Worm (Caenorhabditis elegans) whole organism, early embryonic: ENCODE results near the gene fzr-1.

Experiments used
- B0310.2 ChIP-seq: sonication (generic microtip); optimal IDR thresholded peaks from 2 replicates; lab custom pipeline; 2016; ENCODE audit warnings: mild to moderate bottlenecking, missing genetic modification characterization, missing compliant biosample characterization
- F13C5.2 ChIP-seq: sonication (generic microtip); optimal IDR thresholded peaks from 2 replicates; lab custom pipeline; 2017; ENCODE audit warnings: mild to moderate bottlenecking, missing genetic modification characterization, inconsistent platforms, missing compliant biosample characterization
- aly-1 ChIP-seq: sonication (generic microtip); optimal IDR thresholded peaks from 2 replicates; lab custom pipeline; 2016; ENCODE audit warnings: missing genetic modification characterization, missing compliant biosample characterization
- ama-1 ChIP-seq: fragments of 150-350 bp; optimal IDR thresholded peaks from 2 replicates; lab custom pipeline; 2014
- ceh-13 ChIP-seq: fragments of 200-800 bp; sonication (Bioruptor generic); optimal IDR thresholded peaks from 2 replicates; lab custom pipeline; 2018; ENCODE audit warnings: mild to moderate bottlenecking, missing genetic modification characterization, missing compliant biosample characterization
- ceh-36 ChIP-seq: sonication (generic microtip); optimal IDR thresholded peaks from 2 replicates; lab custom pipeline; 2016; ENCODE audit warnings: missing genetic modification characterization, inconsistent platforms, missing compliant biosample characterization
- ets-7 ChIP-seq: sonication (generic microtip); optimal IDR thresholded peaks from 2 replicates; lab custom pipeline; 2016; ENCODE audit warnings: missing genotype, missing genetic modification characterization, missing compliant biosample characterization
- flt-1 ChIP-seq: fragments of 200-800 bp; sonication (Bioruptor generic); IDR thresholded peaks from 2 replicates; pipeline ENCODE4 v1.3.6; 2022; ENCODE audit warnings: missing genetic modification characterization, missing compliant biosample characterization
- hmbx-1 ChIP-seq: sonication (generic microtip); optimal IDR thresholded peaks from 2 replicates; lab custom pipeline; 2016; ENCODE audit warnings: mild to moderate bottlenecking, missing genetic modification characterization, missing compliant biosample characterization
- hmg-4 ChIP-seq: fragments of 200-800 bp; sonication (Bioruptor generic); optimal IDR thresholded peaks from 2 replicates; lab custom pipeline; 2018; ENCODE audit warnings: mild to moderate bottlenecking, missing genetic modification characterization, missing compliant biosample characterization
- hnd-1 ChIP-seq: sonication (generic microtip); optimal IDR thresholded peaks from 2 replicates; lab custom pipeline; 2016; ENCODE audit warnings: missing genetic modification characterization, missing compliant biosample characterization
- pes-1 ChIP-seq: fragments of 200-800 bp; sonication (Bioruptor generic); IDR thresholded peaks from 2 replicates; pipeline ENCODE4 v1.3.6; 2022; ENCODE audit warnings: missing genetic modification reagents, missing genetic modification characterization, missing compliant biosample characterization
- scrt-1 ChIP-seq: fragments of 200-800 bp; sonication (Bioruptor generic); IDR thresholded peaks from 2 replicates; pipeline ENCODE4 v1.3.6; 2022; ENCODE audit warnings: missing genetic modification characterization, missing compliant biosample characterization
- sea-1 ChIP-seq: fragments of 200-800 bp; sonication (Bioruptor generic); conservative IDR thresholded peaks from 2 replicates; pipeline ENCODE4 v1.3.6; 2022; ENCODE audit warnings: missing genetic modification characterization, missing compliant biosample characterization
- tbx-11 ChIP-seq: fragments of 200-800 bp; sonication (Bioruptor generic); IDR thresholded peaks from 2 replicates; pipeline ENCODE4 v1.3.6; 2022; ENCODE audit warnings: missing genetic modification characterization, missing compliant biosample characterization
- tbx-37 ChIP-seq: fragments of 200-800 bp; sonication (Bioruptor generic); conservative IDR thresholded peaks from 2 replicates; pipeline ENCODE4 v1.3.6; 2022; ENCODE audit warnings: missing genetic modification reagents, missing genetic modification characterization, missing compliant biosample characterization
- tra-4 ChIP-seq: sonication (generic microtip); optimal IDR thresholded peaks from 2 replicates; lab custom pipeline; 2017; ENCODE audit warnings: missing genetic modification characterization, missing compliant biosample characterization

fzr-1 gene

DNA sequence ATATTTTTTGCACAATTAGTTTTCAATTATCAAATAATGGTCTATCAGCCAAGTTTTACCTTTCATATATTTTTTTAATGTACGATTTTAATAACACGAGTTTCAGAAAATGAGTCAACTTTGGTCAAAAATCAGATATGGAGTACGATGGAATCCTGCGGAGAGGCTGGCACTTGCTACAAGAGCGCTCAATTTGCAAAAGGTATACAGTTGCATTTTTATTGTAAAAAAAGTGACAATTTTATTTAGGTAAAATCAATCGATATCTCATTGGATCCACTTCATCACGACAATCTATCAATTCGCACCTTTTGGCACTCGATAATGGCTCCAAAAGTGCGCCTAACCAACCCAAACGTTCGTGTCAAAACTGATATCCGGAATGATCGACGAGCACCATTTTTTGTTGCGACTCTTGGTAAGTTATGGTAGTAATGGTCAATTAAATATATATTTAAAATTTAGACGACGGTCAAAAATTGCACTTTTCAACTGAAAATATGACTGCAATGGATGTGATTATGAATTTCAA is 46.7 kb downstream of the fzr-1 start, which contains the start of gene mrpl-53:
Gene mrpl-53, plus strand, starts transcription at position 107 of the 532 bp plus-strand sequence.
- no peak for TF ChIP-seq aly-1 (tag; lab: Kevin White, UChicago)
- no peak for TF ChIP-seq tbx-37 (GFP tag; lab: Robert Waterston, UW)
- TF ChIP-seq pes-1 (GFP tag; lab: Robert Waterston, UW): no peak
- TF ChIP-seq B0310.2 (tag; lab: Kevin White, UChicago): no peak
- no peak for TF ChIP-seq flt-1 (GFP tag; lab: Robert Waterston, UW)
- no peak for TF ChIP-seq tbx-11
- TF ChIP-seq tra-4 (tag; lab: Kevin White, UChicago): no peak
- no peak for TF ChIP-seq ama-1
- no peak for TF ChIP-seq ceh-36 (tag; lab: Kevin White, UChicago)

- no peak for TF ChIP-seq hnd-1 (tag; lab: Kevin White, UChicago)
- no peak for TF ChIP-seq ceh-36 (tag; lab: Kevin White, UChicago)
- no peak for TF ChIP-seq F13C5.2 (tag; lab: Kevin White, UChicago)
- no peak for TF ChIP-seq sea-1 (GFP tag; lab: Robert Waterston, UW)
- no peak for TF ChIP-seq scrt-1 (GFP tag; lab: Robert Waterston, UW)
- TF ChIP-seq ets-7 (tag; lab: Kevin White, UChicago): no peak
- TF ChIP-seq hmg-4 (GFP tag; lab: Kevin White, UChicago): no peak
- TF ChIP-seq tbx-37 (GFP tag; lab: Robert Waterston, UW): no peak
- no peak for TF ChIP-seq tbx-11
- no peak for TF ChIP-seq aly-1 (tag; lab: Kevin White, UChicago)
- TF ChIP-seq B0310.2 (tag; lab: Kevin White, UChicago): no peak
- TF ChIP-seq tra-4 (tag; lab: Kevin White, UChicago): no peak
- TF ChIP-seq ceh-13 (GFP tag; lab: Kevin White, UChicago): no peak
- no peak for TF ChIP-seq ama-1
- TF ChIP-seq flt-1 (GFP tag; lab: Robert Waterston, UW): no peak
- TF ChIP-seq hmbx-1 (tag; lab: Kevin White, UChicago): no peak
- no peak for TF ChIP-seq pes-1 (GFP tag; lab: Robert Waterston, UW)
These were observed 47.9 kb downstream of the fzr-1 start, which contains the start of gene E02H1.6 for ce11 chrII:9596401-9596800. E02H1.6 (plus strand) TSS chrII:9596701.

DNA sequence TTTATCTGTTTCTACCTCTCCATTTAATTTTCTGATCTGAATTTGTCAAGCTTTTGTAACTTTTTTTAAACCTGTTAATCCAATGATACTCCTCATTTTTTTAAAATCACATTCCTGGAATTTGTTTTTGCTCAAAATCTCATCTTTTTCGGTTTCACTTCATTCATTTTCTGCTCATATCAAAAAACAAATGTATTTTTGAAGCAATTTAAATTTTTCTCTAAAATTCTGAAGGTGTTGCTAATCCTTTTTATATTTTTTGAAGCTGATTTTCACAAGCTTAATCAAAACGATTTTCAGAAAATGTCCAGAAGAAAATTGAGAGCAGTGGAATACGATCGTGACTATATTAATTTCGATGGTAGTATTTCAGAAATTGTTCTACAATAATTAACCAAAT is 49.3 kb downstream of the fzr-1 start, which contains the start of gene E02H1.5:
Gene E02H1.5, plus strand, starts transcription at position 301 of the 400 bp plus-strand sequence.
- TF ChIP-seq sea-1 (GFP tag; lab: Robert Waterston, UW): no peak
- no peak for TF ChIP-seq hnd-1 (tag; lab: Kevin White, UChicago)
- TF ChIP-seq tbx-11: no peak
- no peak for TF ChIP-seq flt-1 (GFP tag; lab: Robert Waterston, UW)
- no peak for TF ChIP-seq tra-4 (tag; lab: Kevin White, UChicago)
- TF ChIP-seq hmg-4 (GFP tag; lab: Kevin White, UChicago): no peak
- no peak for TF ChIP-seq ama-1
- TF ChIP-seq aly-1 (tag; lab: Kevin White, UChicago): no peak
- TF ChIP-seq F13C5.2 (tag; lab: Kevin White, UChicago): no peak
- TF ChIP-seq ceh-13 (GFP tag; lab: Kevin White, UChicago): no peak
- TF ChIP-seq ceh-36 (tag; lab: Kevin White, UChicago): no peak
- no peak for TF ChIP-seq hmbx-1 (tag; lab: Kevin White, UChicago)
- no peak for TF ChIP-seq scrt-1 (GFP tag; lab: Robert Waterston, UW)
- TF ChIP-seq B0310.2 (tag; lab: Kevin White, UChicago): no peak
- TF ChIP-seq ets-7 (tag; lab: Kevin White, UChicago): no peak
- TF ChIP-seq tbx-37 (GFP tag; lab: Robert Waterston, UW): no peak
- no peak for TF ChIP-seq pes-1 (GFP tag; lab: Robert Waterston, UW)

- no peak for TF ChIP-seq tra-4 (tag; lab: Kevin White, UChicago)
- TF ChIP-seq B0310.2 (tag; lab: Kevin White, UChicago): no peak
- TF ChIP-seq hmg-4 (GFP tag; lab: Kevin White, UChicago): no peak
- no peak for TF ChIP-seq sea-1 (GFP tag; lab: Robert Waterston, UW)
- TF ChIP-seq pes-1 (GFP tag; lab: Robert Waterston, UW): no peak
- no peak for TF ChIP-seq flt-1 (GFP tag; lab: Robert Waterston, UW)
- TF ChIP-seq ets-7 (tag; lab: Kevin White, UChicago): no peak
- no peak for TF ChIP-seq scrt-1 (GFP tag; lab: Robert Waterston, UW)
- TF ChIP-seq hmbx-1 (tag; lab: Kevin White, UChicago): no peak
- TF ChIP-seq ama-1: no peak
- no peak for TF ChIP-seq hnd-1 (tag; lab: Kevin White, UChicago)
- no peak for TF ChIP-seq F13C5.2 (tag; lab: Kevin White, UChicago)
- TF ChIP-seq ceh-36 (tag; lab: Kevin White, UChicago): no peak
- TF ChIP-seq ceh-13 (GFP tag; lab: Kevin White, UChicago): no peak
- TF ChIP-seq tbx-11: no peak
- no peak for TF ChIP-seq aly-1 (tag; lab: Kevin White, UChicago)
- no peak for TF ChIP-seq tbx-37 (GFP tag; lab: Robert Waterston, UW)
These were observed 51.5 kb downstream of the fzr-1 start, which contains the start of gene parp-2 for ce11 chrII:9592737-9593136. parp-2 (plus strand) TSS chrII:9593037.

DNA sequence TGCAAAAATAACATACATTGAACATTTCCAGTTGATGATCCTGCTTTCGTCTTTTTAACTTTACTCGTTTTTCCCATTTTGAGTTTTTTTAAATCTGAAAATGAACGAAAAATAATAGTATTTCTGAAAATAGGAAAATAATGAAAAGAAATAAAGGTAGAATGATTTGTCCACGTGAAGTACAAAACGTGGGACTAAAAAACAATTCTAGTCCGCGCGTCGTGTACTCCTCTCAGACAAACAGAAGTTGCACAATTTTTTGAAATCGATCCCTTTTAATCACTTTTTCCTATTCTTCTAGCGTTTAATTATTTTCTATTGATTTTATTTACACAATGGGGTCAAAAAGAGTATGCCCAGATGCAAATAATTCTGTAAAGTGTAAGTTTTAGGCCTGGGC is 53.2 kb downstream of the fzr-1 start, which contains the start of the genes E02H1.1 and tag-124:
Gene E02H1.1, minus strand, starts transcription at position 94 of the 400 bp plus-strand sequence.
Gene tag-124, plus strand, starts transcription at position 222 of the 400 bp plus-strand sequence.
- peak; percentile 78 for TF ChIP-seq tbx-37 (GFP tag; lab: Robert Waterston, UW)
- peak; percentile 43 for TF ChIP-seq F13C5.2 (tag; lab: Kevin White, UChicago)
- no peak for TF ChIP-seq ets-7 (tag; lab: Kevin White, UChicago)
